Worm (Caenorhabditis elegans) whole organism, young adult: Measurements from ENCODE around the gene F11G11.14.

Source experiments
- B0336.3 ChIP-seq: fragments of 200-800 bp; sonication (Bioruptor generic); IDR thresholded peaks from 2 replicates; pipeline ENCODE4 v1.3.6; 2022; ENCODE audit warnings: missing genetic modification characterization, missing compliant biosample characterization
- D2030.7 ChIP-seq: fragments of 200-800 bp; sonication (Bioruptor generic); IDR thresholded peaks from 2 replicates; pipeline ENCODE4 v1.3.6; 2022; ENCODE audit warnings: missing genetic modification reagents, missing genetic modification characterization, missing compliant biosample characterization
- F39B2.1 ChIP-seq: fragments of 200-800 bp; sonication (Bioruptor generic); IDR thresholded peaks from 2 replicates; pipeline ENCODE4 v1.3.6; 2022; ENCODE audit warnings: missing genetic modification reagents, missing genetic modification characterization, missing compliant biosample characterization
- F52B5.7 ChIP-seq: sonication (generic microtip); optimal IDR thresholded peaks from 2 replicates; lab custom pipeline; 2016; ENCODE audit warnings: mild to moderate bottlenecking, missing genetic modification characterization, missing compliant biosample characterization
- T26A5.8 ChIP-seq: sonication (generic microtip); optimal IDR thresholded peaks from 2 replicates; lab custom pipeline; 2016; ENCODE audit warnings: missing genetic modification characterization, missing compliant biosample characterization
- Y79H2A.3 ChIP-seq: fragments of 200-800 bp; sonication (Bioruptor generic); conservative IDR thresholded peaks from 2 replicates; pipeline ENCODE4 v1.3.6; 2022; ENCODE audit warnings: missing genetic modification reagents, missing genetic modification characterization, missing compliant biosample characterization
- akir-1 ChIP-seq: fragments of 200-800 bp; sonication (Bioruptor generic); optimal IDR thresholded peaks from 2 replicates; lab custom pipeline; 2018; ENCODE audit warnings: mild to moderate bottlenecking, missing genetic modification characterization, moderate library complexity, missing compliant biosample characterization
- aptf-2 ChIP-seq: fragments of 200-800 bp; sonication (Bioruptor generic); conservative IDR thresholded peaks from 2 replicates; pipeline ENCODE4 v1.3.6; 2022; ENCODE audit warnings: missing genetic modification reagents, missing genetic modification characterization, missing compliant biosample characterization
- bed-2 ChIP-seq: fragments of 200-800 bp; sonication (Bioruptor generic); IDR thresholded peaks from 2 replicates; pipeline ENCODE4 v1.3.6; 2022; ENCODE audit warnings: missing genetic modification reagents, missing genetic modification characterization, missing compliant biosample characterization
- ceh-40 ChIP-seq: fragments of 200-800 bp; sonication (Bioruptor generic); IDR thresholded peaks from 2 replicates; pipeline ENCODE4 v1.3.6; 2022; ENCODE audit warnings: missing genetic modification characterization, missing compliant biosample characterization
- ceh-79 ChIP-seq: sonication (generic microtip); optimal IDR thresholded peaks from 2 replicates; lab custom pipeline; 2017; ENCODE audit warnings: mild to moderate bottlenecking, missing genetic modification characterization, missing compliant biosample characterization
- ceh-91 ChIP-seq: fragments of 200-800 bp; sonication (Bioruptor generic); IDR thresholded peaks from 2 replicates; pipeline ENCODE4 v1.3.6; 2022; ENCODE audit warnings: missing genetic modification reagents, missing genetic modification characterization, missing compliant biosample characterization
- die-1 ChIP-seq: sonication (generic microtip); optimal IDR thresholded peaks from 2 replicates; lab custom pipeline; 2016; ENCODE audit warnings: missing genotype, mild to moderate bottlenecking, missing genetic modification characterization, missing compliant biosample characterization
- dpl-1 ChIP-seq: fragments of 150-350 bp; optimal IDR thresholded peaks from 2 replicates; lab custom pipeline; 2014; ENCODE audit warnings: missing biosample characterization, missing genetic modification reagents, missing genetic modification characterization
- efl-1 ChIP-seq: fragments of 150-350 bp; optimal IDR thresholded peaks from 2 replicates; lab custom pipeline; 2014; ENCODE audit warnings: missing biosample characterization, missing genetic modification reagents, missing genetic modification characterization
- egl-18 ChIP-seq: fragments of 200-800 bp; sonication (Bioruptor generic); IDR thresholded peaks from 2 replicates; pipeline ENCODE4 v1.3.6; 2022; ENCODE audit warnings: missing genetic modification reagents, missing genetic modification characterization, missing compliant biosample characterization
- egl-44 ChIP-seq: fragments of 200-800 bp; sonication (Bioruptor generic); IDR thresholded peaks from 2 replicates; pipeline ENCODE4 v1.3.6; 2022; ENCODE audit warnings: missing genetic modification reagents, missing genetic modification characterization, missing compliant biosample characterization
- ekl-4 ChIP-seq: fragments of 200-800 bp; sonication (Bioruptor generic); IDR thresholded peaks from 2 replicates; pipeline ENCODE4 v1.3.6; 2022; ENCODE audit warnings: missing genetic modification reagents, missing genetic modification characterization, missing compliant biosample characterization
- hsf-1 ChIP-seq: fragments of 200-800 bp; sonication (Bioruptor generic); IDR thresholded peaks from 2 replicates; pipeline ENCODE4 v1.3.6; 2022; ENCODE audit warnings: missing genetic modification reagents, missing genetic modification characterization, missing compliant biosample characterization
- let-526 ChIP-seq: fragments of 200-800 bp; sonication (Bioruptor generic); IDR thresholded peaks from 2 replicates; pipeline ENCODE4 v1.3.6; 2022; ENCODE audit warnings: missing genetic modification reagents, missing genetic modification characterization, missing compliant biosample characterization
- lin-35 ChIP-seq, 3 experiments: fragments of 150-350 bp in 2 of 3; sonication (generic microtip) in 1 of 3; optimal IDR thresholded peaks; 2 replicates each; lab custom pipeline; 2014 to 2018; ENCODE audit warnings: missing biosample characterization in 3 of 3, missing genetic modification characterization in 3 of 3, missing genetic modification reagents in 3 of 3
- lir-1 ChIP-seq: fragments of 200-800 bp; sonication (Bioruptor generic); conservative IDR thresholded peaks from 2 replicates; pipeline ENCODE4 v1.3.6; 2022; ENCODE audit warnings: missing genetic modification reagents, missing genetic modification characterization, missing compliant biosample characterization
- lsl-1 ChIP-seq: fragments of 200-800 bp; sonication (Bioruptor generic); optimal IDR thresholded peaks from 2 replicates; lab custom pipeline; 2018; ENCODE audit warnings: mild to moderate bottlenecking, missing genetic modification characterization, moderate library complexity, missing compliant biosample characterization
- madf-3 ChIP-seq: fragments of 200-800 bp; sonication (Bioruptor generic); IDR thresholded peaks from 2 replicates; pipeline ENCODE4 v1.3.6; 2022; ENCODE audit warnings: missing genetic modification reagents, missing genetic modification characterization, missing compliant biosample characterization
- mel-28 ChIP-seq: sonication (generic microtip); optimal IDR thresholded peaks from 2 replicates; lab custom pipeline; 2016; ENCODE audit warnings: borderline replicate concordance, mild to moderate bottlenecking, missing genetic modification characterization, missing compliant biosample characterization
- mes-4 ChIP-seq: sonication (generic microtip); optimal IDR thresholded peaks from 2 replicates; lab custom pipeline; 2016; ENCODE audit warnings: missing genotype, missing genetic modification characterization, missing compliant biosample characterization
- nfya-2 ChIP-seq: fragments of 200-800 bp; sonication (Bioruptor generic); IDR thresholded peaks from 2 replicates; pipeline ENCODE4 v1.3.6; 2022; ENCODE audit warnings: missing genetic modification reagents, missing genetic modification characterization, missing compliant biosample characterization
- nhr-120 ChIP-seq: fragments of 200-800 bp; sonication (Bioruptor generic); IDR thresholded peaks from 2 replicates; pipeline ENCODE4 v1.3.6; 2022; ENCODE audit warnings: missing genetic modification characterization, missing compliant biosample characterization
- nhr-27 ChIP-seq: fragments of 200-800 bp; sonication (Bioruptor generic); optimal IDR thresholded peaks from 2 replicates; lab custom pipeline; 2018; ENCODE audit warnings: mild to moderate bottlenecking, missing genetic modification characterization, moderate library complexity, missing compliant biosample characterization
- pbrm-1 ChIP-seq: fragments of 200-800 bp; sonication (Bioruptor generic); IDR thresholded peaks from 2 replicates; pipeline ENCODE4 v1.3.6; 2022; ENCODE audit warnings: missing genetic modification reagents, missing genetic modification characterization, missing compliant biosample characterization
- pha-4 ChIP-seq: fragments of 150-350 bp; sonication (generic microtip); optimal IDR thresholded peaks from 2 replicates; lab custom pipeline; 2014; ENCODE audit warnings: missing biosample characterization, missing genetic modification reagents, missing genetic modification characterization
- sea-2 ChIP-seq: fragments of 200-800 bp; sonication (Bioruptor generic); IDR thresholded peaks from 2 replicates; pipeline ENCODE4 v1.3.6; 2022; ENCODE audit warnings: missing genetic modification characterization, missing compliant biosample characterization
- snpc-3.4 ChIP-seq: sonication (generic microtip); optimal IDR thresholded peaks from 2 replicates; lab custom pipeline; 2017; ENCODE audit warnings: missing genetic modification characterization, mild to moderate bottlenecking, missing compliant biosample characterization, antibody characterized with exemption, moderate library complexity, missing genotype, missing genetic modification reagents
- snpc-4 ChIP-seq, 5 experiments: fragments of 150-350 bp in 1 of 5; sonication (generic microtip) in 4 of 5; optimal IDR thresholded peaks; 2 replicates each; lab custom pipeline; 2014 to 2018; ENCODE audit warnings: missing genetic modification characterization in 5 of 5, missing biosample characterization in 3 of 5, antibody characterized with exemption in 2 of 5, mild to moderate bottlenecking in 2 of 5, missing compliant biosample characterization in 2 of 5, missing genotype in 2 of 5, moderate library complexity in 2 of 5, missing genetic modification reagents in 1 of 5
- somi-1 ChIP-seq: fragments of 200-800 bp; sonication (Bioruptor generic); optimal IDR thresholded peaks from 2 replicates; lab custom pipeline; 2018; ENCODE audit warnings: mild to moderate bottlenecking, missing genetic modification characterization, missing compliant biosample characterization
- tbp1 ChIP-seq: fragments of 200-800 bp; sonication (Bioruptor generic); optimal IDR thresholded peaks from 2 replicates; lab custom pipeline; 2018; ENCODE audit warnings: mild to moderate bottlenecking, missing genetic modification characterization, missing compliant biosample characterization
- unc-130 ChIP-seq: sonication (generic microtip); optimal IDR thresholded peaks from 2 replicates; lab custom pipeline; 2016; ENCODE audit warnings: missing genetic modification reagents, missing genetic modification characterization, missing compliant biosample characterization
- ztf-18 ChIP-seq: sonication (generic microtip); optimal IDR thresholded peaks from 2 replicates; lab custom pipeline; 2016; ENCODE audit warnings: missing genotype, mild to moderate bottlenecking, missing genetic modification characterization, missing compliant biosample characterization
- ztf-6 ChIP-seq: fragments of 200-800 bp; sonication (Bioruptor generic); IDR thresholded peaks from 2 replicates; pipeline ENCODE4 v1.3.6; 2022; ENCODE audit warnings: missing genetic modification reagents, missing genetic modification characterization, missing compliant biosample characterization

The F11G11.14 gene

DNA sequence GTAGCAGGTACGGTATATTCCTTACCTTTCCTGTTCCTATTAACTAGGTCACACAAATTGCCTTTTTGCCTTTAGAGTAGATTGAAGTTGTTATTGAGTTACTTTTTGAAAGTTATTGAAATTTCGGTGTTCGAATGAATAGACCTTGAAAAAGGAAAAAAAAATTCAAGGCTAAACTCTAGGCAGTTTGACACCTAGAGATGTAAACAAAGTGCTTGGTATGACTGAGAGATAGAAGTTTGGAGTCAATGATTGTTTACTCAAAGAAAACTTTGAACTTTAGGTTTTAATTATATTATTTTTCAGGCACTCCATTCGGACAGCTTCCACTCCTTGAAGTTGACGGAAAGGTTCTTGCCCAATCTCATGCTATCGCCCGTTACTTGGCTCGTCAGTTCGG, 19.0 kb downstream of the F11G11.14 start:
- TF ChIP-seq nhr-120 (GFP tag; lab: Robert Waterston, UW) (no peak), snpc-3.4 (tag; lab: Kevin White, UChicago) (no peak), lin-35 (GFP tag; optimal IDR thresholded peaks at IDR 0.05; lab: Kevin White, UChicago) (no peak), ekl-4 (GFP tag; lab: Robert Waterston, UW) (no peak), bed-2 (no peak), ceh-40 (no peak), nfya-2 (GFP tag; lab: Robert Waterston, UW) (no peak), D2030.7 (no peak), akir-1 (GFP tag; lab: Kevin White, UChicago) (no peak), F52B5.7 (no peak), hsf-1 (GFP tag; lab: Robert Waterston, UW) (no peak)

DNA sequence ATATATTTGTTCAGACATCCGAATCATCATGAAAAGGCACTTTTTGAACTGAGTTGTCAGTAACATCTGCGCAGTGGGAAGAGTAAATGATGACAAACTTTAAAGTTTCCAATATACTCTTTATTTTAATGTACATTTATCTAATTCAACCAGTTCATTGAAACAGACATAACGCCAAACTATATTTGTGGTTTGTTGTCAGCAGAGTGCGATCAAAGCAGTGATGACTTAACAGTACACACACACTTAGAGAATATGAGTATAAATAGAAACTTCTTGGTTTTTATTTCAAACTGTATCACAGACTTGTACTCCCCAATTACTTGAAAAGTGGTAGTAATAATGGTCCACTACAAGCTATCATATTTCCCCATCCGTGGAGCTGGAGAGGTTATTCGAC, 19.9 kb downstream of the F11G11.14 start, which contains the start of gene gst-8:
TSS of gene gst-8 (plus strand) at position 301 of the 400 bp plus-strand sequence.
- no peak for TF ChIP-seq let-526 (GFP tag; lab: Robert Waterston, UW)
- TF ChIP-seq mel-28 (tag; lab: Kevin White, UChicago), result no peak

DNA sequence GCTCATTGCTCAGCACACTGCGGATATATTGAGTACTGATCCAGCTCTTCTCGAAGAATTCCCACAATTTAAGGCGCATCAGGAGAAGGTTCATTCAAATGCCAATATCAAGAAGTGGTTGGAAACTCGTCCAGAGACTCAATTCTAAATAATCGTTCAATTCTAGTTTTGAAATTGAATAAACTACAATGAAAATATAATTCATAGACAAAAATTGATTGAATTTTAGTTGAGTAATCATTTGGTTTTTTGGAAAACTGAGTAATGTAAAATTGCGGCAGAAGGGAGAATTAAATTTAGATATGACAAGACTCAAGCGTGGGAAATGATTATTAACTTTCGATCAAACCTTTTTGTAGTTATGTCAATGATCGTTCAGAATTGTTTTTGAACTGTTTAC, 20.9 kb downstream of the F11G11.14 start:
- TF ChIP-seq die-1 (tag; lab: Kevin White, UChicago), result no peak
- no peak for TF ChIP-seq aptf-2 (GFP tag; lab: Robert Waterston, UW)
- TF ChIP-seq F52B5.7, result no peak
- no peak for TF ChIP-seq pbrm-1 (GFP tag; lab: Robert Waterston, UW)
- no peak for TF ChIP-seq ztf-18
- no peak for TF ChIP-seq unc-130 (GFP tag; lab: Kevin White, UChicago)
- TF ChIP-seq dpl-1, result no peak
- TF ChIP-seq tbp1 (GFP tag; lab: Kevin White, UChicago), result no peak
- no peak for TF ChIP-seq ceh-79
- no peak for TF ChIP-seq Y79H2A.3 (GFP tag; lab: Robert Waterston, UW)
- no peak for TF ChIP-seq egl-44 (GFP tag; lab: Robert Waterston, UW)
- TF ChIP-seq lsl-1 (GFP tag; lab: Kevin White, UChicago), result no peak
- no peak for TF ChIP-seq mes-4 (tag; lab: Kevin White, UChicago)
- no peak for TF ChIP-seq F39B2.1 (GFP tag; lab: Robert Waterston, UW)
- no peak for TF ChIP-seq sea-2
- TF ChIP-seq snpc-4 (GFP tag; optimal IDR thresholded peaks at IDR 0.05; lab: Kevin White, UChicago), result no peak
- no peak for TF ChIP-seq snpc-4 (tag; optimal IDR thresholded peaks at IDR 0.05; lab: Kevin White, UChicago)

DNA sequence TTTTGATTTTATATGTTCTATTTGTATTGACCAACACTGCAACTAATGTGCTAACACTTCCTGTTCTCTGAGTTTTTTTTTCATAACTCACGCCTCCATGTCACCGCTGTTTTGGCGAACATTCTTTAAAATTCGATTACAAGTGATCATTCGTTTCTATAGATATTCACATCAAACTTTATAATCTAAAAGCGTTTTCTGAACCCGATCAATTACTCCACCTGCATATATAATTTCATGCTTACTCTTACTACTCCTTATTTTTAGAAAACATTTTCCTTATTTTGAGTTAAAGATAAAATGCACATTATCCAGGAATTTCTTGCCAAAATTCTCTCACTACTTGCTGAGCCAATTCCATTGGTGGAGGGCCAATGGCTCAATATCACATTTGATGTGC, 22.5 kb downstream of the F11G11.14 start, which contains the start of gene R05F9.7:
TSS of gene R05F9.7 (plus strand) at position 301 of the 400 bp plus-strand sequence.
- TF ChIP-seq lir-1 (GFP tag; lab: Robert Waterston, UW), result no peak
- TF ChIP-seq somi-1 (GFP tag; lab: Kevin White, UChicago), result no peak
- no peak for TF ChIP-seq nhr-27
- TF ChIP-seq ceh-91 (GFP tag; lab: Robert Waterston, UW), result no peak
- TF ChIP-seq egl-18 (GFP tag; lab: Robert Waterston, UW), result no peak
- no peak for TF ChIP-seq pha-4 (tag; lab: Kevin White, UChicago)
- no peak for TF ChIP-seq T26A5.8 (tag; lab: Kevin White, UChicago)
- no peak for TF ChIP-seq efl-1 (GFP tag; lab: Kevin White, UChicago)
- no peak for TF ChIP-seq ztf-6 (GFP tag; lab: Robert Waterston, UW)
- no peak for TF ChIP-seq B0336.3 (GFP tag; lab: Robert Waterston, UW)
- no peak for TF ChIP-seq madf-3 (GFP tag; lab: Robert Waterston, UW)
